Worm (Caenorhabditis elegans): Measurements from ENCODE around the gene oac-53.

Gene oac-53

ce11 chrV:16629600-16629999 is 1.8 kb upstream of the oac-53 start, which contains the start of gene srd-21:
Gene srd-21, plus strand, starts transcription at chrV:16629900.
- TF ChIP-seq sdz-38 (tag; optimal IDR thresholded peaks at IDR 0.05) (no peak), nfyb-1 (GFP tag; IDR thresholded peaks at IDR 0.05) (no peak)

DNA sequence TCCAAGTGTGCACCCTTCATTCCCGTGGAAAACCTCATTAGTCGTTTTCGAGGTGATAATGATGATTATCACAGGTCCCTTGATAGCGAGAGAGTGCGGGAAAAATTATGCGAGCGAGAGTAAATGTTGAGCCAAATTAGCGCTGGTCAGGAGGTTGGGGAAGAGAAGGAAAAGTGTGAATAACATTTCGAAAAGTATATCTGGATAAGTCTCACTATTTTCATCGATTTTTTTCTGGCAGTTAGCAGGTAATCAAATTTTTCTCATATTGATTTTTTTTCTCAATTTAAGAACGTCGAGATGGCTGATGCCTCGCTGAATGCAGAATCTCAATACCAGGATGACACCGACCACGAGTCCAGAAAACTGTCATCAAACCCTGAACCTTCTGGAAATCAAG is 1.2 kb upstream of the oac-53 start, which contains the start of gene W06G6.2:
Gene W06G6.2 (plus strand): TSS at position 301 of the 400 bp plus-strand sequence.
- TF ChIP-seq nhr-80 (tag; optimal IDR thresholded peaks at IDR 0.05) (no peak), hmg-1.2 (GFP tag; IDR thresholded peaks at IDR 0.05) (no peak)

DNA sequence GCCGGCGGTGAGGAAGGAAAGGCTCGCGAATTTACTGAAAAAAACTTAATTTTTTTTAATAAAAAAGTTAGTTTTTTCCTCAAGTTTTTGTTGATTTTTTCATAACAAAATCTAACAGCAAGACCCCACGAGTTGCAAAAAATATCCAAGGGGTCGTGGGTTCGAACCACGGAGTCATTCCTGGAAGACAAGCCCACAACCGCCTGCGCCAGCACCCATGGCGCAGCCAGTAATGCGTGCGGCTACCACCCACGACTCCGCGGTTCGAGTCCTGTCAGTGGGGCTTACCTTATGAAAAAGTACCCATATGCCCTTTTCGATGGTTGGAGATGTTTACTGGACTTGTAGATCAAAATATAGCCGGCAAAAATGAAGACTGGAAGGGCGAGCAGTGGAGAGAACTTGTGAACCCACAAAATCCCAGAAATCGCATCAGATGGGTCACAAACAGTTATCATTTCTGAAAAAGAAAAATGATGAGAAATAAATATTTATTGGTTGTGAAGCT is 5.0 kb downstream of the oac-53 start, which contains the start of gene Y70C5A.2:
Gene Y70C5A.2 (minus strand): TSS at position 458 of the 508 bp plus-strand sequence.
- TF ChIP-seq ceh-27 (GFP tag; optimal IDR thresholded peaks at IDR 0.05) (no peak), D2030.7 (GFP tag; IDR thresholded peaks at IDR 0.05) (peak; percentile 35; the same call in 1 of the 2 replicates), ceh-79 (tag; optimal IDR thresholded peaks at IDR 0.05) (no peak), hrde-1 (tag; optimal IDR thresholded peaks at IDR 0.05; ENCODE audit: borderline replicate concordance) (no peak), zfh-2 (GFP tag; conservative IDR thresholded peaks at IDR 0.05) (peak; percentile 52), dox-1 (GFP tag; IDR thresholded peaks at IDR 0.05) (peak; percentile 10; the same call in 1 of the 2 replicates), rec-8 (tag; optimal IDR thresholded peaks at IDR 0.05) (no peak), pbrm-1 (GFP tag; IDR thresholded peaks at IDR 0.05) (peak; percentile 80), nhr-179 (tag; optimal IDR thresholded peaks at IDR 0.05) (no peak), attf-6 (GFP tag; IDR thresholded peaks at IDR 0.05) (0 out of 2 replicates have a peak, but pooled peaks have one; percentile 51), F23B12.7 (tag; optimal IDR thresholded peaks at IDR 0.05; ENCODE audit: insufficient read depth) (no peak), rpc-1 (optimal IDR thresholded peaks at IDR 0.05) (no peak), rpc-1 (tag; optimal IDR thresholded peaks at IDR 0.05) (peak; percentile 21)

ce11 chrV:16621894-16622293 is 5.9 kb downstream of the oac-53 start:
- TF ChIP-seq hmg-1.2 (GFP tag; IDR thresholded peaks at IDR 0.05): peak; percentile 28; the same call in 1 of the 2 replicates
- peak; percentile 33 for TF ChIP-seq die-1 (tag; optimal IDR thresholded peaks at IDR 0.05)
- TF ChIP-seq lin-26 (GFP tag; IDR thresholded peaks at IDR 0.05): peak; percentile 69; the same call in 1 of the 2 replicates
- TF ChIP-seq cebp-2 (GFP tag; IDR thresholded peaks at IDR 0.05): 0 out of 2 replicates have a peak, but pooled peaks have one; percentile 28
- peak; percentile 60; the same call in 1 of the 2 replicates for TF ChIP-seq dox-1 (GFP tag; IDR thresholded peaks at IDR 0.05)
- TF ChIP-seq pha-4 (tag; optimal IDR thresholded peaks at IDR 0.05): no peak
- TF ChIP-seq rpc-1 (optimal IDR thresholded peaks at IDR 0.05): peak; percentile 61
- peak; percentile 76 for TF ChIP-seq rpc-1 (tag; optimal IDR thresholded peaks at IDR 0.05)
- TF ChIP-seq attf-6 (GFP tag; IDR thresholded peaks at IDR 0.05): peak; percentile 79
- TF ChIP-seq egl-44 (GFP tag; IDR thresholded peaks at IDR 0.05): no peak
- no peak for TF ChIP-seq Y56A3A.18 (GFP tag; IDR thresholded peaks at IDR 0.05)
- TF ChIP-seq D2030.7 (GFP tag; IDR thresholded peaks at IDR 0.05): 0 out of 2 replicates have a peak, but pooled peaks have one; percentile 30
- no peak for TF ChIP-seq C06A6.2 (GFP tag; conservative IDR thresholded peaks at IDR 0.05)
- no peak for TF ChIP-seq gei-17 (GFP tag; optimal IDR thresholded peaks at IDR 0.05)
- TF ChIP-seq ceh-27 (GFP tag; optimal IDR thresholded peaks at IDR 0.05): peak; percentile 18
- peak; percentile 29 for TF ChIP-seq attf-5 (GFP tag; optimal IDR thresholded peaks at IDR 0.05)
- TF ChIP-seq snpc-4 (GFP tag; optimal IDR thresholded peaks at IDR 0.05): no peak
- peak in 2 of 4 experiments; percentile 1 to 58 for TF ChIP-seq snpc-4 (tag; optimal IDR thresholded peaks at IDR 0.05)
- TF ChIP-seq tbp1 (GFP tag; optimal IDR thresholded peaks at IDR 0.05): peak; percentile 93
- TF ChIP-seq hlh-26 (GFP tag; conservative IDR thresholded peaks at IDR 0.05): no peak
- peak; percentile 82 for TF ChIP-seq B0261.1 (tag; optimal IDR thresholded peaks at IDR 0.05)
- no peak for TF ChIP-seq B0019.2 (GFP tag; conservative IDR thresholded peaks at IDR 0.05)
- no peak for TF ChIP-seq T07F8.4 (tag; optimal IDR thresholded peaks at IDR 0.05)
- TF ChIP-seq madf-6 (GFP tag; IDR thresholded peaks at IDR 0.05): no peak
- TF ChIP-seq lag-1 (GFP tag; IDR thresholded peaks at IDR 0.05): 0 out of 2 replicates have a peak, but pooled peaks have one; percentile 43
- peak; percentile 83 for TF ChIP-seq him-1 (tag; optimal IDR thresholded peaks at IDR 0.05)

All from whole organism, young adult.